Fruit fly (Drosophila melanogaster) whole organism, pupa: ENCODE results near the gene lilli.

Experiments
- CG10348 ChIP-seq: fragments of 200-800 bp; sonication (Bioruptor generic); IDR thresholded peaks from 2 replicates; pipeline ENCODE4 v1.3.6; 2022; ENCODE audit warnings: missing biosample characterization, missing genetic modification characterization
- CG12605 ChIP-seq: fragments of 200-800 bp; sonication (Bioruptor generic); IDR thresholded peaks from 2 replicates; pipeline ENCODE4 v1.3.6; 2022; ENCODE audit warnings: missing biosample characterization, missing genetic modification characterization
- CG13204 ChIP-seq: fragments of 200-800 bp; sonication (Bioruptor generic); optimal IDR thresholded peaks from 2 replicates; lab custom pipeline; 2018; ENCODE audit warnings: missing biosample characterization, mild to moderate bottlenecking, missing genetic modification characterization, moderate library complexity
- CG14655 ChIP-seq: fragments of 200-800 bp; sonication (Bioruptor generic); optimal IDR thresholded peaks from 3 replicates; lab custom pipeline; 2017; ENCODE audit warnings: mild to moderate bottlenecking, missing biosample characterization, missing genetic modification reagents, missing genetic modification characterization
- CG15710 ChIP-seq: fragments of 200-800 bp; sonication (Bioruptor generic); optimal IDR thresholded peaks from 2 replicates; lab custom pipeline; 2018; ENCODE audit warnings: missing biosample characterization, mild to moderate bottlenecking, missing genetic modification characterization, moderate library complexity
- CG17806 ChIP-seq: fragments of 200-800 bp; sonication (Bioruptor generic); optimal IDR thresholded peaks from 2 replicates; lab custom pipeline; 2018; ENCODE audit warnings: missing biosample characterization, mild to moderate bottlenecking, missing genetic modification characterization, moderate library complexity
- CG32121 ChIP-seq: fragments of 200-800 bp; sonication (Bioruptor generic); IDR thresholded peaks from 2 replicates; pipeline ENCODE4 v1.3.6; 2022; ENCODE audit warnings: missing biosample characterization, missing genetic modification characterization
- CG34367 ChIP-seq: fragments of 200-800 bp; sonication (Bioruptor generic); optimal IDR thresholded peaks from 2 replicates; lab custom pipeline; 2018; ENCODE audit warnings: missing biosample characterization, mild to moderate bottlenecking, missing genetic modification characterization
- CG4496 ChIP-seq: fragments of 200-800 bp; sonication (Bioruptor generic); IDR thresholded peaks from 3 replicates; pipeline ENCODE4 v1.3.6; 2022; ENCODE audit warnings: missing biosample characterization, missing genetic modification characterization
- CG8159 ChIP-seq: fragments of 200-800 bp; sonication (Bioruptor generic); optimal IDR thresholded peaks from 3 replicates; lab custom pipeline; 2018; ENCODE audit warnings: missing biosample characterization, mild to moderate bottlenecking, missing genetic modification characterization, moderate library complexity
- CG8301 ChIP-seq: fragments of 200-800 bp; sonication (Bioruptor generic); optimal IDR thresholded peaks from 2 replicates; lab custom pipeline; 2018; ENCODE audit warnings: missing biosample characterization, mild to moderate bottlenecking, missing genetic modification characterization
- CG9948 ChIP-seq: fragments of 200-800 bp; sonication (Bioruptor generic); optimal IDR thresholded peaks from 2 replicates; lab custom pipeline; 2018; ENCODE audit warnings: missing biosample characterization, mild to moderate bottlenecking, missing genetic modification characterization, moderate library complexity
- D1 ChIP-seq: fragments of 200-800 bp; sonication (Bioruptor generic); optimal IDR thresholded peaks from 2 replicates; lab custom pipeline; 2018; ENCODE audit warnings: missing biosample characterization, mild to moderate bottlenecking, missing genetic modification characterization, moderate library complexity
- EcR ChIP-seq: fragments of 200-800 bp; sonication (Bioruptor generic); optimal IDR thresholded peaks from 3 replicates; lab custom pipeline; 2019; ENCODE audit warnings: missing biosample characterization, missing genetic modification characterization, mild to moderate bottlenecking, moderate library complexity, missing genetic modification reagents
- Ets98B ChIP-seq: fragments of 200-800 bp; sonication (Bioruptor generic); IDR thresholded peaks from 2 replicates; pipeline ENCODE4 v1.3.6; 2022; ENCODE audit warnings: missing biosample characterization, missing genetic modification characterization
- Pif1A ChIP-seq: fragments of 200-800 bp; sonication (Bioruptor generic); optimal IDR thresholded peaks from 3 replicates; lab custom pipeline; 2016; ENCODE audit warnings: missing biosample characterization, missing genetic modification characterization
- Pif1B ChIP-seq: fragments of 200-800 bp; sonication (Bioruptor generic); optimal IDR thresholded peaks from 3 replicates; lab custom pipeline; 2016; ENCODE audit warnings: missing biosample characterization, missing genetic modification characterization
- Snoo ChIP-seq: fragments of 200-800 bp; sonication (Bioruptor generic); optimal IDR thresholded peaks from 3 replicates; lab custom pipeline; 2017; ENCODE audit warnings: missing biosample characterization, mild to moderate bottlenecking, missing genetic modification characterization, inconsistent platforms
- fd96Ca ChIP-seq: fragments of 200-800 bp; sonication (Bioruptor generic); IDR thresholded peaks from 3 replicates; pipeline ENCODE4 v1.3.6; 2022; ENCODE audit warnings: missing biosample characterization, missing genetic modification characterization
- gl ChIP-seq: fragments of 200-800 bp; sonication (Bioruptor generic); optimal IDR thresholded peaks from 2 replicates; lab custom pipeline; 2018; ENCODE audit warnings: missing biosample characterization, mild to moderate bottlenecking, missing genetic modification characterization
- rn ChIP-seq: fragments of 200-800 bp; sonication (Bioruptor generic); IDR thresholded peaks from 2 replicates; pipeline ENCODE4 v1.3.6; 2022; ENCODE audit warnings: missing biosample characterization, missing genetic modification characterization

The lilli gene

dm6 chr2L:2847112-2847682 lies 38.5 kb upstream of the lilli start, which contains the start of the genes CG3117 and CG2983:
Gene CG3117, minus strand, starts transcription at chr2L:2847212.
Gene CG2983, plus strand, starts transcription at chr2L:2847632.
- TF ChIP-seq rn (GFP tag; lab: Robert Waterston, UW): no peak
- TF ChIP-seq CG8301 (tag; lab: Kevin White, UChicago): no peak
- no peak for TF ChIP-seq CG17806 (tag; lab: Kevin White, UChicago)
- TF ChIP-seq CG34367 (tag; lab: Kevin White, UChicago): no peak
- no peak for TF ChIP-seq Pif1B (GFP tag; lab: Kevin White, UChicago)
- TF ChIP-seq fd96Ca (GFP tag; lab: Robert Waterston, UW): no peak
- TF ChIP-seq Snoo (tag; lab: Kevin White, UChicago): no peak
- no peak for TF ChIP-seq CG12605 (GFP tag; lab: Robert Waterston, UW)
- no peak for TF ChIP-seq gl (tag; lab: Kevin White, UChicago)
- TF ChIP-seq CG9948 (tag; lab: Kevin White, UChicago): no peak
- TF ChIP-seq EcR (GFP tag; lab: Kevin White, UChicago): no peak
- TF ChIP-seq CG32121 (GFP tag; lab: Robert Waterston, UW): no peak
- no peak for TF ChIP-seq Ets98B (GFP tag; lab: Robert Waterston, UW)
- TF ChIP-seq CG13204 (GFP tag; lab: Kevin White, UChicago): no peak
- TF ChIP-seq CG15710 (tag; lab: Kevin White, UChicago): no peak
- no peak for TF ChIP-seq CG10348 (GFP tag; lab: Robert Waterston, UW)
- TF ChIP-seq Pif1A (GFP tag; lab: Kevin White, UChicago): no peak
- no peak for TF ChIP-seq CG14655 (GFP tag; lab: Kevin White, UChicago)
- TF ChIP-seq, all 21 proteins: peak for 0

dm6 chr2L:2851589-2851988 lies 34.1 kb upstream of the lilli start:
- TF ChIP-seq Ets98B (GFP tag; lab: Robert Waterston, UW): peak; percentile 36; the same call in 1 of the 2 replicates
- no peak for TF ChIP-seq Pif1A (GFP tag; lab: Kevin White, UChicago)
- TF ChIP-seq CG14655 (GFP tag; lab: Kevin White, UChicago): no peak
- no peak for TF ChIP-seq EcR (GFP tag; lab: Kevin White, UChicago)
- TF ChIP-seq D1 (tag; lab: Kevin White, UChicago): no peak
- no peak for TF ChIP-seq Snoo (tag; lab: Kevin White, UChicago)
- no peak for TF ChIP-seq Pif1B (GFP tag; lab: Kevin White, UChicago)
- TF ChIP-seq CG32121 (GFP tag; lab: Robert Waterston, UW): peak; percentile 47; the same call in 1 of the 2 replicates
- no peak for TF ChIP-seq CG15710 (tag; lab: Kevin White, UChicago)
- TF ChIP-seq CG4496 (GFP tag; lab: Robert Waterston, UW): no peak
- no peak for TF ChIP-seq CG10348 (GFP tag; lab: Robert Waterston, UW)
- no peak for TF ChIP-seq CG17806 (tag; lab: Kevin White, UChicago)
- TF ChIP-seq rn (GFP tag; lab: Robert Waterston, UW): no peak
- TF ChIP-seq CG12605 (GFP tag; lab: Robert Waterston, UW): 0 out of 2 replicates have a peak, but pooled peaks have one; percentile 26
- TF ChIP-seq fd96Ca (GFP tag; lab: Robert Waterston, UW): no peak
- no peak for TF ChIP-seq CG9948 (tag; lab: Kevin White, UChicago)
- no peak for TF ChIP-seq CG8301 (tag; lab: Kevin White, UChicago)
- TF ChIP-seq CG34367 (tag; lab: Kevin White, UChicago): no peak
- no peak for TF ChIP-seq CG13204 (GFP tag; lab: Kevin White, UChicago)
- TF ChIP-seq gl (tag; lab: Kevin White, UChicago): no peak
- no peak for TF ChIP-seq CG8159 (tag; lab: Kevin White, UChicago)

- TF ChIP-seq Ets98B (GFP tag; lab: Robert Waterston, UW) (0 out of 2 replicates have a peak, but pooled peaks have one; percentile 0), CG32121 (GFP tag; lab: Robert Waterston, UW) (no peak), CG34367 (tag; lab: Kevin White, UChicago) (no peak), rn (GFP tag; lab: Robert Waterston, UW) (no peak), CG8159 (tag; lab: Kevin White, UChicago) (peak; percentile 94)
These were observed 30.4 kb upstream of the lilli start for dm6 chr2L:2855204-2855768.

- TF ChIP-seq CG34367 (tag; lab: Kevin White, UChicago): peak; percentile 57
- TF ChIP-seq CG8301 (tag; lab: Kevin White, UChicago): peak; percentile 1
- TF ChIP-seq CG13204 (GFP tag; lab: Kevin White, UChicago): peak; percentile 48
- no peak for TF ChIP-seq CG8159 (tag; lab: Kevin White, UChicago)
- TF ChIP-seq CG15710 (tag; lab: Kevin White, UChicago): peak; percentile 53
- peak; percentile 24 for TF ChIP-seq CG9948 (tag; lab: Kevin White, UChicago)
- peak; percentile 9 for TF ChIP-seq Pif1B (GFP tag; lab: Kevin White, UChicago)
- peak; percentile 36; the same call in 1 of the 2 replicates for TF ChIP-seq CG32121 (GFP tag; lab: Robert Waterston, UW)
- TF ChIP-seq rn (GFP tag; lab: Robert Waterston, UW): peak; percentile 63
- peak; percentile 86 for TF ChIP-seq Snoo (tag; lab: Kevin White, UChicago)
- TF ChIP-seq CG17806 (tag; lab: Kevin White, UChicago): peak; percentile 37
- peak; percentile 53; the same call in 1 of the 2 replicates for TF ChIP-seq CG12605 (GFP tag; lab: Robert Waterston, UW)
- TF ChIP-seq gl (tag; lab: Kevin White, UChicago): no peak
- peak; percentile 84 for TF ChIP-seq CG4496 (GFP tag; lab: Robert Waterston, UW)
- no peak for TF ChIP-seq CG10348 (GFP tag; lab: Robert Waterston, UW)
- TF ChIP-seq CG14655 (GFP tag; lab: Kevin White, UChicago): peak; percentile 67
- peak; percentile 54 for TF ChIP-seq Pif1A (GFP tag; lab: Kevin White, UChicago)
- TF ChIP-seq EcR (GFP tag; lab: Kevin White, UChicago): no peak
- peak; percentile 60; the same call in 1 of the 2 replicates for TF ChIP-seq Ets98B (GFP tag; lab: Robert Waterston, UW)
- TF ChIP-seq D1 (tag; lab: Kevin White, UChicago): no peak
- TF ChIP-seq fd96Ca (GFP tag; lab: Robert Waterston, UW): peak; percentile 59; the same call in 2 of the 3 replicates
These were observed 29.7 kb upstream of the lilli start, which contains the start of the genes CG3104 and RpS21 for dm6 chr2L:2855773-2856615. Gene CG3104, minus strand, starts transcription at chr2L:2855778. Gene RpS21, plus strand, starts transcription at chr2L:2856070.
